Worm (Caenorhabditis elegans) whole organism, mixed stage, embryonic: ENCODE measurements around the gene fbxa-143.

Experiments used
- nhr-76 ChIP-seq: sonication (generic microtip); optimal IDR thresholded peaks from 2 replicates; lab custom pipeline; 2017; ENCODE audit warnings: missing biosample characterization, missing genetic modification characterization
- unc-62 ChIP-seq: fragments of 150-350 bp; optimal IDR thresholded peaks from 2 replicates; lab custom pipeline; 2014; ENCODE audit warnings: missing biosample characterization, missing genetic modification reagents, missing genetic modification characterization

ce11 chrV:16124739-16125138 is 2.6 kb downstream of the fbxa-143 start, which contains the start of gene nhr-111:
- TF ChIP-seq unc-62 (GFP tag; lab: Kevin White, UChicago) (no peak), nhr-76 (tag; lab: Kevin White, UChicago) (no peak)
